Fruit fly (Drosophila melanogaster) whole organism, pupa: Measurements from ENCODE around the gene Mst36Fb.
A peak's percentile ranks its signal among the peaks of the same experiment; 100 is the strongest.

Source experiments
- CG17806 ChIP-seq: fragments of 200-800 bp; sonication (Bioruptor generic); optimal IDR thresholded peaks from 2 replicates; lab custom pipeline; 2018; ENCODE audit warnings: missing biosample characterization, mild to moderate bottlenecking, missing genetic modification characterization, moderate library complexity
- CG4496 ChIP-seq: fragments of 200-800 bp; sonication (Bioruptor generic); IDR thresholded peaks from 3 replicates; pipeline ENCODE4 v1.3.6; 2022; ENCODE audit warnings: missing biosample characterization, missing genetic modification characterization
- D1 ChIP-seq: fragments of 200-800 bp; sonication (Bioruptor generic); optimal IDR thresholded peaks from 2 replicates; lab custom pipeline; 2018; ENCODE audit warnings: missing biosample characterization, mild to moderate bottlenecking, missing genetic modification characterization, moderate library complexity
- Pif1A ChIP-seq: fragments of 200-800 bp; sonication (Bioruptor generic); optimal IDR thresholded peaks from 3 replicates; lab custom pipeline; 2016; ENCODE audit warnings: missing biosample characterization, missing genetic modification characterization
- gl ChIP-seq: fragments of 200-800 bp; sonication (Bioruptor generic); optimal IDR thresholded peaks from 2 replicates; lab custom pipeline; 2018; ENCODE audit warnings: missing biosample characterization, mild to moderate bottlenecking, missing genetic modification characterization

dm6 chr2L:18688646-18689296, 13.9 kb upstream of the Mst36Fb start, which contains the start of gene msl-1:
- TF ChIP-seq D1 (tag; lab: Kevin White, UChicago) (no peak), Pif1A (GFP tag; lab: Kevin White, UChicago) (no peak), CG4496 (0 out of 3 replicates have a peak, but pooled peaks have one; percentile 19), CG17806 (no peak), gl (tag; lab: Kevin White, UChicago) (no peak)
